Fruit fly (Drosophila melanogaster): ENCODE measurements around the gene kuk.

The kuk gene

DNA sequence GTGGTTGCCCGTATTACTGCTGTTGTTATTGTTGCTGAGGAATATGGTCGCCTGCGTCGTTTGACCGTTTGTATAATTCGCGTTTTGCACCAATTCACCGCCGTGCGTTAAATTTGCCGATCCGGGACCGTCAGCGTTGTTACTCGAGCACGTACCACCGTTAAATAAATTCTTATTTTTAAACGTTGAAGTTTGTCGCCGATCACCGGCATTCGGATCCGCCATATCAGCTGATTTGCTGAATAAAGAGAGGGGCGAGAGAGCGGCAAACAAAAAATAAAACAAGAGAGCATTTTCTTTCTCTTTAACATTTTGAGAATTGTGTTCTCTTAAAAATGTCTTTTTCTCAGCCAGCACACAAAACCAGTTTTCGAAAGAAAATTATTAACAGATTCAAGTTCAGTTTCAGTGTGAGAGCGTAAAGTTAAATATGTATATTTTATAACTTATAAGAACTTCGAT lies 38.9 kb downstream of the kuk start:
- TF ChIP-seq sob (GFP tag; IDR thresholded peaks at IDR 0.05), result 0 out of 2 replicates have a peak, but pooled peaks have one; percentile 13
- peak; percentile 43 for TF ChIP-seq cg (GFP tag; optimal IDR thresholded peaks at IDR 0.05)
- peak; percentile 35 for TF ChIP-seq CG7745 (tag; optimal IDR thresholded peaks at IDR 0.05)
- TF ChIP-seq Deaf1 (tag; optimal IDR thresholded peaks at IDR 0.05), result peak; percentile 85
- peak; percentile 49 for TF ChIP-seq CG34224 (GFP tag; IDR thresholded peaks at IDR 0.05; ENCODE audit: partially characterized antibody)
- peak; percentile 44; the same call in 1 of the 2 replicates for TF ChIP-seq rib (GFP tag; IDR thresholded peaks at IDR 0.05)
- peak; percentile 56; the same call in 1 of the 3 replicates for TF ChIP-seq CG34422 (GFP tag; IDR thresholded peaks at IDR 0.05)
- TF ChIP-seq CG13287 (GFP tag; IDR thresholded peaks at IDR 0.05; ENCODE audit: partially characterized antibody), result peak; percentile 60
- TF ChIP-seq ci (GFP tag; IDR thresholded peaks at IDR 0.05), result peak; percentile 56; the same call in 1 of the 3 replicates
- peak; percentile 55 for TF ChIP-seq CTCF (GFP tag; optimal IDR thresholded peaks at IDR 0.05)
- TF ChIP-seq fd64A (GFP tag; optimal IDR thresholded peaks at IDR 0.05), result no peak
- peak; percentile 50 for TF ChIP-seq CG10543 (GFP tag; optimal IDR thresholded peaks at IDR 0.05)
- TF ChIP-seq Jarid2 (GFP tag; optimal IDR thresholded peaks at IDR 0.05), result peak; percentile 82
- TF ChIP-seq sqz (GFP tag; optimal IDR thresholded peaks at IDR 0.05), result peak; percentile 20
- TF ChIP-seq ssp (GFP tag; IDR thresholded peaks at IDR 0.05), result no peak
- peak; percentile 90 to 91 for TF ChIP-seq Trl (optimal IDR thresholded peaks at IDR 0.05)
- TF ChIP-seq Trl (GFP tag; optimal IDR thresholded peaks at IDR 0.05), result no peak
- TF ChIP-seq CG14965 (GFP tag; optimal IDR thresholded peaks at IDR 0.05; ENCODE audit: borderline replicate concordance), result no peak
- TF ChIP-seq ash1 (GFP tag; optimal IDR thresholded peaks at IDR 0.05), result peak; percentile 7
- peak; percentile 22; the same call in 1 of the 2 replicates for TF ChIP-seq sna (GFP tag; IDR thresholded peaks at IDR 0.05; ENCODE audit: partially characterized antibody)
- TF ChIP-seq CG11085 (GFP tag; IDR thresholded peaks at IDR 0.05), result 0 out of 2 replicates have a peak, but pooled peaks have one; percentile 22
- TF ChIP-seq CG17385 (GFP tag; optimal IDR thresholded peaks at IDR 0.05), result peak; percentile 33
- TF ChIP-seq lab (GFP tag; optimal IDR thresholded peaks at IDR 0.05), result peak; percentile 36
- TF ChIP-seq Adf1 (GFP tag; IDR thresholded peaks at IDR 0.05), result peak; percentile 22; the same call in 1 of the 2 replicates
- TF ChIP-seq CG34376 (GFP tag; optimal IDR thresholded peaks at IDR 0.05), result peak; percentile 48
- TF ChIP-seq CG3163 (GFP tag; optimal IDR thresholded peaks at IDR 0.05), result peak; percentile 96
- peak; percentile 62 for TF ChIP-seq lbe (GFP tag; optimal IDR thresholded peaks at IDR 0.05)
- TF ChIP-seq CG2199 (GFP tag; IDR thresholded peaks at IDR 0.05), result 0 out of 3 replicates have a peak, but pooled peaks have one; percentile 4
- TF ChIP-seq pros (GFP tag; optimal IDR thresholded peaks at IDR 0.05), result peak; percentile 68
- no peak for TF ChIP-seq CG16779 (GFP tag; IDR thresholded peaks at IDR 0.05)
- peak; percentile 29; the same call in 1 of the 2 replicates for TF ChIP-seq MBD-R2 (GFP tag; IDR thresholded peaks at IDR 0.05)
- no peak; the same call in 3 of the 4 replicates for TF ChIP-seq chinmo (GFP tag; IDR thresholded peaks at IDR 0.05; ENCODE audit: partially characterized antibody)
- TF ChIP-seq CG14441 (GFP tag; IDR thresholded peaks at IDR 0.05), result peak; percentile 23; the same call in 1 of the 2 replicates
- TF ChIP-seq tna (GFP tag; IDR thresholded peaks at IDR 0.05; ENCODE audit: partially characterized antibody), result 0 out of 2 replicates have a peak, but pooled peaks have one; percentile 21
- TF ChIP-seq HmgZ (tag; optimal IDR thresholded peaks at IDR 0.05), result peak; percentile 14
- TF ChIP-seq pan (optimal IDR thresholded peaks at IDR 0.05), result no peak
- peak in 1 of 2 experiments; percentile 18 for TF ChIP-seq pan (GFP tag; optimal IDR thresholded peaks at IDR 0.05 in 1 of 2, IDR thresholded peaks at IDR 0.05 in 1 of 2)
- no peak for TF ChIP-seq klu (GFP tag; IDR thresholded peaks at IDR 0.05)
- peak; percentile 42 for TF ChIP-seq sens (GFP tag)
- TF ChIP-seq sd (tag; optimal IDR thresholded peaks at IDR 0.05), result peak; percentile 21
- peak; percentile 15 for TF ChIP-seq caup (GFP tag; optimal IDR thresholded peaks at IDR 0.05; ENCODE audit: severe bottlenecking)
- TF ChIP-seq yki (optimal IDR thresholded peaks at IDR 0.05), result peak; percentile 57
- TF ChIP-seq inv (GFP tag; IDR thresholded peaks at IDR 0.05; ENCODE audit: partially characterized antibody), result peak; percentile 39; the same call in 1 of the 2 replicates
- TF ChIP-seq sens-2 (GFP tag; IDR thresholded peaks at IDR 0.05), result no peak
- TF ChIP-seq CG32767 (GFP tag; IDR thresholded peaks at IDR 0.05), result no peak
- peak; percentile 41 for TF ChIP-seq Myb (GFP tag; optimal IDR thresholded peaks at IDR 0.05)
- peak; percentile 43 for TF ChIP-seq kni (GFP tag; optimal IDR thresholded peaks at IDR 0.05)
- peak in 1 of 2 experiments; percentile 70 for TF ChIP-seq crp (GFP tag; optimal IDR thresholded peaks at IDR 0.05)
- peak; percentile 11 for TF ChIP-seq CG6854 (GFP tag; optimal IDR thresholded peaks at IDR 0.05)
- peak; percentile 7 for TF ChIP-seq CG8359 (GFP tag; optimal IDR thresholded peaks at IDR 0.05; ENCODE audit: borderline replicate concordance)

Measured in whole organism, embryonic.